Fruit fly (Drosophila melanogaster): ENCODE data around the gene srp.
A peak's percentile ranks its signal among the peaks of the same experiment; 100 is the strongest.

DNA sequence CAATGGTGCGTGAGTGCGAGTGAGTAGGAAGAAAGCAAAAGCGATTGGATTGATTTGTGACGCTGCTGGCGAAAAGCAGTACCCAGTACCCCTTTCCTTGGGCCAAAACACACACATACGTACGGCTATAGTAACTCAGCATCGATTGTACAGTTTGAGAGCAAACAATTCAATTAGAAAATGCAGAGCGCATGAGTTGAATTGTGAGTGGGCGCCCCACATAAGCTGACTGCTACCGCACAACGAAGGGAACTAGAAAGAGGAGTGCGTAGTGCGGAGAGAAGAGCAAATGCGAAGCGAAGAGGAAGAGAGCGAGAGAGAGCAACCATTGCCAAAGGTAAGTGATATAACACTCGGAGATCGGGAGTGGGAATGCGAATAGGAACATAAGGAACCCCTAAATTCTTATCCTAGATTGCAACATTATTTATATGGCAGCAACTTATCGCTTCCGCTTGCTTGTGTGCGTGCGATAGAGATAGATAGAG lies 12.4 kb upstream of the srp start:
- TF ChIP-seq CG8301 (tag; optimal IDR thresholded peaks at IDR 0.05): no peak
- peak; percentile 24 for TF ChIP-seq CG14655 (GFP tag; optimal IDR thresholded peaks at IDR 0.05)
- no peak for TF ChIP-seq CG32121 (GFP tag; IDR thresholded peaks at IDR 0.05)
- no peak for TF ChIP-seq CG9948 (tag; optimal IDR thresholded peaks at IDR 0.05)
